Worm (Caenorhabditis elegans): ENCODE measurements around the gene Y57G11C.1147.
A peak's percentile ranks its signal among the peaks of the same experiment; 100 is the strongest.
"Not testable (repeated sequence)": the region's sequence is repeated elsewhere in the genome, so short reads cannot be mapped to it uniquely, and the experiment has no call there.

Y57G11C.1147 gene

ce11 chrIV:14793900-14794624, 3.3 kb downstream of the Y57G11C.1147 start:
- TF ChIP-seq med-1 (GFP tag; optimal IDR thresholded peaks at IDR 0.05; ENCODE audit: insufficient read depth), result no peak
- TF ChIP-seq flt-1 (GFP tag; IDR thresholded peaks at IDR 0.05), result no peak
- TF ChIP-seq ztf-29 (GFP tag; IDR thresholded peaks at IDR 0.05), result peak; percentile 78; the same call in 1 of the 2 replicates
- TF ChIP-seq ztf-23 (GFP tag; IDR thresholded peaks at IDR 0.05), result no peak
- peak; percentile 54 for TF ChIP-seq cog-1 (tag; optimal IDR thresholded peaks at IDR 0.05)
- TF ChIP-seq tab-1 (GFP tag; IDR thresholded peaks at IDR 0.05), result no peak
- TF ChIP-seq T22C8.4 (GFP tag; IDR thresholded peaks at IDR 0.05), result peak; percentile 86

- TF ChIP-seq tab-1 (GFP tag; IDR thresholded peaks at IDR 0.05), result no peak
- no peak for TF ChIP-seq klf-2 (GFP tag; conservative IDR thresholded peaks at IDR 0.05)
- no peak for TF ChIP-seq ref-1 (GFP tag; conservative IDR thresholded peaks at IDR 0.05)
- TF ChIP-seq ztf-29 (GFP tag; IDR thresholded peaks at IDR 0.05), result no peak
- no peak for TF ChIP-seq med-1 (GFP tag; optimal IDR thresholded peaks at IDR 0.05; ENCODE audit: insufficient read depth)
- no peak for TF ChIP-seq T22C8.4 (GFP tag; IDR thresholded peaks at IDR 0.05)
- TF ChIP-seq flt-1 (GFP tag; IDR thresholded peaks at IDR 0.05), result no peak
- no peak for TF ChIP-seq ztf-23 (GFP tag; IDR thresholded peaks at IDR 0.05)
- TF ChIP-seq cog-1 (tag; optimal IDR thresholded peaks at IDR 0.05), result no peak
Measured at ce11 chrIV:14792602-14793232, 4.6 kb downstream of the Y57G11C.1147 start, which contains the start of gene gdi-1. gdi-1 (minus strand) TSS chrIV:14792887.

ce11 chrIV:14790579-14790978, 6.7 kb downstream of the Y57G11C.1147 start:
- TF ChIP-seq cog-1 (tag; optimal IDR thresholded peaks at IDR 0.05), result no peak
- no peak for TF ChIP-seq tab-1 (GFP tag; IDR thresholded peaks at IDR 0.05)
- no peak for TF ChIP-seq ztf-23 (GFP tag; IDR thresholded peaks at IDR 0.05)
- no peak for TF ChIP-seq med-1 (GFP tag; optimal IDR thresholded peaks at IDR 0.05; ENCODE audit: insufficient read depth)
- no peak for TF ChIP-seq ref-1 (GFP tag; conservative IDR thresholded peaks at IDR 0.05)
- TF ChIP-seq klf-2 (GFP tag; conservative IDR thresholded peaks at IDR 0.05), result no peak
- no peak for TF ChIP-seq flt-1 (GFP tag; IDR thresholded peaks at IDR 0.05)
- no peak for TF ChIP-seq ztf-29 (GFP tag; IDR thresholded peaks at IDR 0.05)
- TF ChIP-seq T22C8.4 (GFP tag; IDR thresholded peaks at IDR 0.05), result no peak

ce11 chrIV:14786374-14787136, 10.8 kb downstream of the Y57G11C.1147 start, which contains the start of gene melo-1:
melo-1 (plus strand) TSS chrIV:14787031.
- TF ChIP-seq cog-1 (tag; optimal IDR thresholded peaks at IDR 0.05), result no peak
- TF ChIP-seq flt-1 (GFP tag; IDR thresholded peaks at IDR 0.05), result no peak
- TF ChIP-seq ref-1 (GFP tag; conservative IDR thresholded peaks at IDR 0.05), result no peak
- TF ChIP-seq ztf-23 (GFP tag; IDR thresholded peaks at IDR 0.05), result no peak
- no peak for TF ChIP-seq klf-2 (GFP tag; conservative IDR thresholded peaks at IDR 0.05)

- TF ChIP-seq cog-1 (tag; optimal IDR thresholded peaks at IDR 0.05) (no peak), flt-1 (GFP tag; IDR thresholded peaks at IDR 0.05) (no peak), med-1 (GFP tag; optimal IDR thresholded peaks at IDR 0.05; ENCODE audit: insufficient read depth) (no peak), ref-1 (GFP tag; conservative IDR thresholded peaks at IDR 0.05) (no peak), T22C8.4 (GFP tag; IDR thresholded peaks at IDR 0.05) (no peak), ztf-29 (GFP tag; IDR thresholded peaks at IDR 0.05) (no peak), klf-2 (GFP tag; conservative IDR thresholded peaks at IDR 0.05) (no peak), ztf-23 (GFP tag; IDR thresholded peaks at IDR 0.05) (no peak), tab-1 (GFP tag; IDR thresholded peaks at IDR 0.05) (no peak)
Measured at ce11 chrIV:14784481-14784880, 12.8 kb downstream of the Y57G11C.1147 start, which contains the start of gene nlp-56. nlp-56 (minus strand) TSS chrIV:14784737.

- TF ChIP-seq T22C8.4 (GFP tag; IDR thresholded peaks at IDR 0.05) (no peak), klf-2 (GFP tag; conservative IDR thresholded peaks at IDR 0.05) (no peak), ref-1 (GFP tag; conservative IDR thresholded peaks at IDR 0.05) (no peak), ztf-23 (GFP tag; IDR thresholded peaks at IDR 0.05) (no peak), med-1 (GFP tag; optimal IDR thresholded peaks at IDR 0.05; ENCODE audit: insufficient read depth) (no peak), ztf-29 (GFP tag; IDR thresholded peaks at IDR 0.05) (no peak), flt-1 (GFP tag; IDR thresholded peaks at IDR 0.05) (no peak), cog-1 (tag; optimal IDR thresholded peaks at IDR 0.05) (no peak)
Measured at ce11 chrIV:14782211-14782610, 15.1 kb downstream of the Y57G11C.1147 start, which contains the start of gene Y57G11C.1130. Y57G11C.1130 (plus strand) TSS chrIV:14782511.

ce11 chrIV:14781537-14781936, 15.8 kb downstream of the Y57G11C.1147 start, which contains the start of gene Y57G11C.8:
Y57G11C.8 (plus strand) TSS chrIV:14781837.
- TF ChIP-seq flt-1 (GFP tag; IDR thresholded peaks at IDR 0.05) (no peak), ref-1 (GFP tag; conservative IDR thresholded peaks at IDR 0.05) (no peak), tab-1 (GFP tag; IDR thresholded peaks at IDR 0.05) (no peak), ztf-23 (GFP tag; IDR thresholded peaks at IDR 0.05) (no peak), med-1 (GFP tag; optimal IDR thresholded peaks at IDR 0.05; ENCODE audit: insufficient read depth) (no peak), T22C8.4 (GFP tag; IDR thresholded peaks at IDR 0.05) (no peak), cog-1 (tag; optimal IDR thresholded peaks at IDR 0.05) (no peak), ztf-29 (GFP tag; IDR thresholded peaks at IDR 0.05) (no peak), klf-2 (GFP tag; conservative IDR thresholded peaks at IDR 0.05) (no peak)

- TF ChIP-seq T22C8.4 (GFP tag; IDR thresholded peaks at IDR 0.05); med-1 (GFP tag; optimal IDR thresholded peaks at IDR 0.05; ENCODE audit: insufficient read depth); ztf-29 (GFP tag; IDR thresholded peaks at IDR 0.05): not testable (repeated sequence)
Measured at ce11 chrIV:14774454-14774853, 22.9 kb downstream of the Y57G11C.1147 start, which contains the start of gene Y57G11C.51. Y57G11C.51 (minus strand) TSS chrIV:14774554.

Data from whole organism, midembryonic.